Worm (Caenorhabditis elegans): Measurements from ENCODE around the gene tag-250.

ce11 chrIII:7925968-7926367 is 1.2 kb upstream of the tag-250 start:
- TF ChIP-seq tbx-11 (GFP tag; IDR thresholded peaks at IDR 0.05): no peak
- no peak for TF ChIP-seq flt-1 (GFP tag; IDR thresholded peaks at IDR 0.05)
- no peak for TF ChIP-seq ama-1 (optimal IDR thresholded peaks at IDR 0.05)
- TF ChIP-seq hmbx-1 (tag; optimal IDR thresholded peaks at IDR 0.05): no peak
- TF ChIP-seq ceh-36 (tag; optimal IDR thresholded peaks at IDR 0.05): no peak
